Fruit fly (Drosophila melanogaster): Measurements from ENCODE around the gene CG10616.

The CG10616 gene

dm6 chr3L:12514762-12515215, 43.3 kb downstream of the CG10616 start, which contains the start of the genes sti and tral (continued):
- TF ChIP-seq CG6163 (GFP tag; IDR thresholded peaks at IDR 0.05) (peak; percentile 68), CG8119 (GFP tag; IDR thresholded peaks at IDR 0.05) (0 out of 3 replicates have a peak, but pooled peaks have one; percentile 15), Smox (GFP tag; optimal IDR thresholded peaks at IDR 0.05) (no peak), CG32006 (GFP tag; optimal IDR thresholded peaks at IDR 0.05) (no peak), cyc (GFP tag; optimal IDR thresholded peaks at IDR 0.05) (peak; percentile 90), Eip78C (GFP tag) (no peak), Sox102F (GFP tag; optimal IDR thresholded peaks at IDR 0.05) (peak; percentile 72), CG10669 (GFP tag; optimal IDR thresholded peaks at IDR 0.05) (no peak), vri (GFP tag; optimal IDR thresholded peaks at IDR 0.05) (no peak), lz (GFP tag; optimal IDR thresholded peaks at IDR 0.05) (peak; percentile 92), CG3919 (GFP tag; optimal IDR thresholded peaks at IDR 0.05) (peak; percentile 89), Sox15 (GFP tag; optimal IDR thresholded peaks at IDR 0.05) (peak; percentile 82), Eip93F (GFP tag; optimal IDR thresholded peaks at IDR 0.05) (peak; percentile 22), Hr39 (GFP tag; optimal IDR thresholded peaks at IDR 0.05) (peak; percentile 92), fd59A (GFP tag; optimal IDR thresholded peaks at IDR 0.05) (peak; percentile 53), CG34406 (GFP tag; optimal IDR thresholded peaks at IDR 0.05) (peak; percentile 75), topi (GFP tag; optimal IDR thresholded peaks at IDR 0.05) (peak; percentile 84), Gug (GFP tag; IDR thresholded peaks at IDR 0.05) (peak; percentile 70), Sox14 (GFP tag; optimal IDR thresholded peaks at IDR 0.05) (peak; percentile 87), Met (GFP tag; optimal IDR thresholded peaks at IDR 0.05) (peak; percentile 87), achi (GFP tag; optimal IDR thresholded peaks at IDR 0.05) (peak; percentile 88), CG3032 (tag; optimal IDR thresholded peaks at IDR 0.05) (peak; percentile 71), CG6276 (GFP tag; optimal IDR thresholded peaks at IDR 0.05) (no peak), CG6792 (GFP tag; optimal IDR thresholded peaks at IDR 0.05) (peak; percentile 82), CG16779 (tag; optimal IDR thresholded peaks at IDR 0.05) (no peak), eg (GFP tag; IDR thresholded peaks at IDR 0.05) (peak; percentile 69), CG11294 (GFP tag; IDR thresholded peaks at IDR 0.05) (peak; percentile 27; the same call in 1 of the 2 replicates), CG6808 (GFP tag; optimal IDR thresholded peaks at IDR 0.05) (peak; percentile 35), salr (GFP tag; optimal IDR thresholded peaks at IDR 0.05) (peak in 1 of 2 experiments; percentile 43), Hr38 (GFP tag; optimal IDR thresholded peaks at IDR 0.05) (peak; percentile 78), ss (GFP tag; optimal IDR thresholded peaks at IDR 0.05) (peak in 1 of 2 experiments; percentile 58), CG6854 (GFP tag; optimal IDR thresholded peaks at IDR 0.05) (peak; percentile 44), fd85E (GFP tag; optimal IDR thresholded peaks at IDR 0.05) (peak; percentile 54), CG8632 (GFP tag; optimal IDR thresholded peaks at IDR 0.05) (peak; percentile 69), CG11902 (GFP tag; optimal IDR thresholded peaks at IDR 0.05) (peak; percentile 82), CG1621 (tag; optimal IDR thresholded peaks at IDR 0.05) (peak; percentile 62), Blimp-1 (GFP tag; optimal IDR thresholded peaks at IDR 0.05) (peak; percentile 52), dsx (GFP tag; optimal IDR thresholded peaks at IDR 0.05; ENCODE audit: poor library complexity, severe bottlenecking) (no peak), CG10631 (GFP tag; optimal IDR thresholded peaks at IDR 0.05) (peak; percentile 88), Lpt (GFP tag; optimal IDR thresholded peaks at IDR 0.05) (peak; percentile 38), OdsH (GFP tag; optimal IDR thresholded peaks at IDR 0.05) (peak; percentile 87), net (GFP tag; optimal IDR thresholded peaks at IDR 0.05) (no peak)

Measured in whole organism, prepupa.